Worm (Caenorhabditis elegans) whole organism, L2 larva: Measurements from ENCODE around the gene F26F2.10.

Experiments used
- F13H6.1 ChIP-seq: sonication (generic microtip); optimal IDR thresholded peaks from 2 replicates; lab custom pipeline; 2016; ENCODE audit warnings: missing genetic modification characterization, missing compliant biosample characterization
- R02D3.7 ChIP-seq: fragments of 150-350 bp; optimal IDR thresholded peaks from 2 replicates; lab custom pipeline; 2014; ENCODE audit warnings: missing biosample characterization, missing genetic modification characterization
- Y55F3AM.14 ChIP-seq: fragments of 200-800 bp; sonication (Bioruptor generic); optimal IDR thresholded peaks from 2 replicates; lab custom pipeline; 2018; ENCODE audit warnings: mild to moderate bottlenecking, missing genetic modification characterization, missing compliant biosample characterization
- aly-2 ChIP-seq: fragments of 150-350 bp; optimal IDR thresholded peaks from 2 replicates; lab custom pipeline; 2014; ENCODE audit warnings: missing biosample characterization, missing genetic modification characterization
- ama-1 ChIP-seq: fragments of 150-350 bp; optimal IDR thresholded peaks from 2 replicates; lab custom pipeline; 2018; ENCODE audit warnings: inconsistent platforms
- elt-3 ChIP-seq: sonication (generic microtip); optimal IDR thresholded peaks from 2 replicates; lab custom pipeline; 2017; ENCODE audit warnings: missing biosample characterization, missing genetic modification characterization
- lin-39 ChIP-seq: fragments of 150-350 bp; optimal IDR thresholded peaks from 2 replicates; lab custom pipeline; 2014; ENCODE audit warnings: missing biosample characterization, missing genetic modification reagents, missing genetic modification characterization
- nhr-11 ChIP-seq: fragments of 150-350 bp; optimal IDR thresholded peaks from 2 replicates; lab custom pipeline; 2014; ENCODE audit warnings: missing biosample characterization, missing genetic modification characterization
- skn-1 ChIP-seq: sonication (generic microtip); optimal IDR thresholded peaks from 2 replicates; lab custom pipeline; 2017; ENCODE audit warnings: missing biosample characterization, missing genetic modification characterization
- unc-39 ChIP-seq: fragments of 150-350 bp; optimal IDR thresholded peaks from 2 replicates; lab custom pipeline; 2014; ENCODE audit warnings: missing biosample characterization, missing genetic modification characterization
- unc-55 ChIP-seq: fragments of 150-350 bp; sonication (generic microtip); optimal IDR thresholded peaks from 3 replicates; lab custom pipeline; 2014; ENCODE audit warnings: missing biosample characterization, missing genetic modification reagents, missing genetic modification characterization
- ztf-11 ChIP-seq: sonication (generic microtip); optimal IDR thresholded peaks from 2 replicates; lab custom pipeline; 2017; ENCODE audit warnings: missing biosample characterization, missing genetic modification characterization

ce11 chrV:20558270-20558669 lies 36.4 kb downstream of the F26F2.10 start, which contains the start of gene abf-4:
- no peak for TF ChIP-seq elt-3 (tag; lab: Kevin White, UChicago)
- TF ChIP-seq R02D3.7 (tag; lab: Kevin White, UChicago) = no peak
- no peak for TF ChIP-seq lin-39 (tag; lab: Kevin White, UChicago)
- no peak for TF ChIP-seq skn-1 (tag; lab: Kevin White, UChicago)
- TF ChIP-seq Y55F3AM.14 (GFP tag; lab: Kevin White, UChicago) = no peak
- no peak for TF ChIP-seq ztf-11 (tag; lab: Kevin White, UChicago)
- no peak for TF ChIP-seq unc-55 (GFP tag; lab: Kevin White, UChicago)
- no peak for TF ChIP-seq aly-2
- no peak for TF ChIP-seq nhr-11 (tag; lab: Kevin White, UChicago)
- no peak for TF ChIP-seq ama-1 (lab: Kevin White, UChicago)
- TF ChIP-seq unc-39 (tag; lab: Kevin White, UChicago) = no peak
- no peak for TF ChIP-seq F13H6.1
